Worm (Caenorhabditis elegans): ENCODE measurements around the gene rpc-1.

DNA sequence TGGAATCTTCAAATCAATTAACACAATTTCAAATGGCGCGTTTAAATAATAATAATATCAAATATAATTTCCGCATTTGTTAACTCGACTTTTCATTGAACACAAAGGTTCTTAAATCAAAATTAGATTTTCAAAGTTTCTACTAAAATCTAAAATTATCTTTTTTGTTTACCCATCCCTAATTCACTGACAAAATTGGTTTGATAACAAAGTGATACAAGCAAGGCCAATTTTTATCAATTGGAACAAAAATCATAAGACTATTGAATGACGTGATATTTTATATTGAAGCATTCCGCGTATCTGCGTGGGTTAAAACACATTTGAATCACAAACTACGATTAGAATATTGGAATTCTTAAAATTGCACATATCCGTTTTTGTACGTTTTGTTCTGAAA, 24.9 kb upstream of the rpc-1 start:
- TF ChIP-seq elt-3 (tag; optimal IDR thresholded peaks at IDR 0.05): no peak
- no peak for TF ChIP-seq nhr-12 (tag; optimal IDR thresholded peaks at IDR 0.05)
- no peak for TF ChIP-seq ama-1 (optimal IDR thresholded peaks at IDR 0.05)
- no peak for TF ChIP-seq mab-5 (tag; optimal IDR thresholded peaks at IDR 0.05)
- TF ChIP-seq aly-2 (tag; optimal IDR thresholded peaks at IDR 0.05): no peak
- no peak for TF ChIP-seq snpc-4 (tag; optimal IDR thresholded peaks at IDR 0.05)
- TF ChIP-seq ZK546.5 (tag; optimal IDR thresholded peaks at IDR 0.05): no peak
- TF ChIP-seq egl-27 (tag; optimal IDR thresholded peaks at IDR 0.05): no peak
